Worm (Caenorhabditis elegans) whole organism, young adult: ENCODE results near the gene M163.5.

Experiments used
- B0336.3 ChIP-seq: fragments of 200-800 bp; sonication (Bioruptor generic); IDR thresholded peaks from 2 replicates; pipeline ENCODE4 v1.3.6; 2022; ENCODE audit warnings: missing genetic modification characterization, missing compliant biosample characterization
- D2030.7 ChIP-seq: fragments of 200-800 bp; sonication (Bioruptor generic); IDR thresholded peaks from 2 replicates; pipeline ENCODE4 v1.3.6; 2022; ENCODE audit warnings: missing genetic modification reagents, missing genetic modification characterization, missing compliant biosample characterization
- F23B12.7 ChIP-seq: sonication (generic microtip); optimal IDR thresholded peaks from 2 replicates; lab custom pipeline; 2017; ENCODE audit warnings: missing genetic modification characterization, mild to moderate bottlenecking, missing compliant biosample characterization, antibody characterized with exemption, moderate library complexity; ENCODE audit not compliant: insufficient read depth
- F39B2.1 ChIP-seq: fragments of 200-800 bp; sonication (Bioruptor generic); IDR thresholded peaks from 2 replicates; pipeline ENCODE4 v1.3.6; 2022; ENCODE audit warnings: missing genetic modification reagents, missing genetic modification characterization, missing compliant biosample characterization
- F52B5.7 ChIP-seq: sonication (generic microtip); optimal IDR thresholded peaks from 2 replicates; lab custom pipeline; 2016; ENCODE audit warnings: mild to moderate bottlenecking, missing genetic modification characterization, missing compliant biosample characterization
- F57A8.1 ChIP-seq: fragments of 200-800 bp; sonication (Bioruptor generic); optimal IDR thresholded peaks from 2 replicates; lab custom pipeline; 2018; ENCODE audit warnings: mild to moderate bottlenecking, missing genetic modification characterization, moderate library complexity, missing compliant biosample characterization
- K11D2.4 ChIP-seq: fragments of 200-800 bp; sonication (Bioruptor generic); IDR thresholded peaks from 2 replicates; pipeline ENCODE4 v1.3.6; 2022; ENCODE audit warnings: missing genetic modification reagents, missing genetic modification characterization, missing compliant biosample characterization
- K12H6.12 ChIP-seq: fragments of 200-800 bp; sonication (Bioruptor generic); optimal IDR thresholded peaks from 2 replicates; lab custom pipeline; 2018; ENCODE audit warnings: mild to moderate bottlenecking, missing genetic modification characterization, missing compliant biosample characterization
- Y53G8AR.9 ChIP-seq: fragments of 200-800 bp; sonication (Bioruptor generic); conservative IDR thresholded peaks from 2 replicates; pipeline ENCODE4 v1.3.6; 2022; ENCODE audit warnings: missing genetic modification reagents, missing genetic modification characterization, missing compliant biosample characterization
- attf-5 ChIP-seq: fragments of 200-800 bp; sonication (Bioruptor generic); optimal IDR thresholded peaks from 2 replicates; lab custom pipeline; 2018; ENCODE audit warnings: mild to moderate bottlenecking, missing genetic modification characterization, missing compliant biosample characterization
- bed-2 ChIP-seq: fragments of 200-800 bp; sonication (Bioruptor generic); IDR thresholded peaks from 2 replicates; pipeline ENCODE4 v1.3.6; 2022; ENCODE audit warnings: missing genetic modification reagents, missing genetic modification characterization, missing compliant biosample characterization
- ccch-3 ChIP-seq: fragments of 200-800 bp; sonication (Bioruptor generic); optimal IDR thresholded peaks from 2 replicates; lab custom pipeline; 2018; ENCODE audit warnings: mild to moderate bottlenecking, missing genetic modification characterization, missing compliant biosample characterization
- cebp-1 ChIP-seq, 2 experiments: fragments of 200-800 bp in 1 of 2; sonication (Bioruptor generic) in 1 of 2; sonication (generic microtip) in 1 of 2; IDR thresholded peaks in 1 of 2; optimal IDR thresholded peaks in 1 of 2; 2 replicates each; pipeline versions ENCODE4 v1.3.6 to Lab custom; 2017 to 2022; ENCODE audit warnings: missing compliant biosample characterization in 2 of 2, missing genetic modification characterization in 2 of 2, mild to moderate bottlenecking in 1 of 2, missing genetic modification reagents in 1 of 2, moderate library complexity in 1 of 2
- ceh-100 ChIP-seq: fragments of 200-800 bp; sonication (Bioruptor generic); IDR thresholded peaks from 2 replicates; pipeline ENCODE4 v1.3.6; 2022; ENCODE audit warnings: missing genetic modification reagents, missing genetic modification characterization, missing compliant biosample characterization
- ceh-27 ChIP-seq: fragments of 200-800 bp; sonication (Bioruptor generic); optimal IDR thresholded peaks from 2 replicates; lab custom pipeline; 2018; ENCODE audit warnings: mild to moderate bottlenecking, missing genetic modification characterization, moderate library complexity, missing compliant biosample characterization
- ceh-79 ChIP-seq: sonication (generic microtip); optimal IDR thresholded peaks from 2 replicates; lab custom pipeline; 2017; ENCODE audit warnings: mild to moderate bottlenecking, missing genetic modification characterization, missing compliant biosample characterization
- ceh-91 ChIP-seq: fragments of 200-800 bp; sonication (Bioruptor generic); IDR thresholded peaks from 2 replicates; pipeline ENCODE4 v1.3.6; 2022; ENCODE audit warnings: missing genetic modification reagents, missing genetic modification characterization, missing compliant biosample characterization
- dpl-1 ChIP-seq: fragments of 150-350 bp; optimal IDR thresholded peaks from 2 replicates; lab custom pipeline; 2014; ENCODE audit warnings: missing biosample characterization, missing genetic modification reagents, missing genetic modification characterization
- efl-1 ChIP-seq: fragments of 150-350 bp; optimal IDR thresholded peaks from 2 replicates; lab custom pipeline; 2014; ENCODE audit warnings: missing biosample characterization, missing genetic modification reagents, missing genetic modification characterization
- egl-18 ChIP-seq: fragments of 200-800 bp; sonication (Bioruptor generic); IDR thresholded peaks from 2 replicates; pipeline ENCODE4 v1.3.6; 2022; ENCODE audit warnings: missing genetic modification reagents, missing genetic modification characterization, missing compliant biosample characterization
- egl-44 ChIP-seq: fragments of 200-800 bp; sonication (Bioruptor generic); IDR thresholded peaks from 2 replicates; pipeline ENCODE4 v1.3.6; 2022; ENCODE audit warnings: missing genetic modification reagents, missing genetic modification characterization, missing compliant biosample characterization
- egrh-3 ChIP-seq: fragments of 200-800 bp; sonication (Bioruptor generic); IDR thresholded peaks from 2 replicates; pipeline ENCODE4 v1.3.6; 2022; ENCODE audit warnings: missing genetic modification reagents, missing genetic modification characterization, missing compliant biosample characterization
- ekl-4 ChIP-seq: fragments of 200-800 bp; sonication (Bioruptor generic); IDR thresholded peaks from 2 replicates; pipeline ENCODE4 v1.3.6; 2022; ENCODE audit warnings: missing genetic modification reagents, missing genetic modification characterization, missing compliant biosample characterization
- gei-17 ChIP-seq: fragments of 200-800 bp; sonication (Bioruptor generic); optimal IDR thresholded peaks from 2 replicates; lab custom pipeline; 2018; ENCODE audit warnings: mild to moderate bottlenecking, missing genetic modification characterization, missing compliant biosample characterization
- lag-1 ChIP-seq: fragments of 200-800 bp; sonication (Bioruptor generic); IDR thresholded peaks from 2 replicates; pipeline ENCODE4 v1.3.6; 2022; ENCODE audit warnings: missing genetic modification reagents, missing genetic modification characterization, missing compliant biosample characterization
- lin-40 ChIP-seq: sonication (generic microtip); optimal IDR thresholded peaks from 2 replicates; lab custom pipeline; 2016; ENCODE audit warnings: missing genetic modification characterization, mild to moderate bottlenecking, missing compliant biosample characterization, missing genotype, missing genetic modification reagents
- lin-54 ChIP-seq: fragments of 200-800 bp; sonication (Bioruptor generic); optimal IDR thresholded peaks from 2 replicates; lab custom pipeline; 2018; ENCODE audit warnings: mild to moderate bottlenecking, missing genetic modification characterization, missing compliant biosample characterization
- lir-1 ChIP-seq: fragments of 200-800 bp; sonication (Bioruptor generic); conservative IDR thresholded peaks from 2 replicates; pipeline ENCODE4 v1.3.6; 2022; ENCODE audit warnings: missing genetic modification reagents, missing genetic modification characterization, missing compliant biosample characterization
- lsy-27 ChIP-seq: sonication (generic microtip); optimal IDR thresholded peaks from 2 replicates; lab custom pipeline; 2017; ENCODE audit warnings: missing genetic modification characterization, mild to moderate bottlenecking, missing compliant biosample characterization, antibody characterized with exemption, missing genotype, borderline replicate concordance; ENCODE audit not compliant: insufficient read depth
- madf-3 ChIP-seq: fragments of 200-800 bp; sonication (Bioruptor generic); IDR thresholded peaks from 2 replicates; pipeline ENCODE4 v1.3.6; 2022; ENCODE audit warnings: missing genetic modification reagents, missing genetic modification characterization, missing compliant biosample characterization
- madf-6 ChIP-seq: fragments of 200-800 bp; sonication (Bioruptor generic); IDR thresholded peaks from 2 replicates; pipeline ENCODE4 v1.3.6; 2022; ENCODE audit warnings: missing genetic modification reagents, missing genetic modification characterization, missing compliant biosample characterization
- mcd-1 ChIP-seq: fragments of 200-800 bp; sonication (Bioruptor generic); IDR thresholded peaks from 2 replicates; pipeline ENCODE4 v1.3.6; 2022; ENCODE audit warnings: missing genetic modification reagents, missing genetic modification characterization, missing compliant biosample characterization
- mes-4 ChIP-seq: sonication (generic microtip); optimal IDR thresholded peaks from 2 replicates; lab custom pipeline; 2016; ENCODE audit warnings: missing genotype, missing genetic modification characterization, missing compliant biosample characterization
- nfya-1 ChIP-seq: sonication (generic microtip); optimal IDR thresholded peaks from 2 replicates; lab custom pipeline; 2017; ENCODE audit warnings: antibody characterized with exemption, missing compliant biosample characterization, missing genetic modification characterization, borderline replicate concordance; ENCODE audit not compliant: insufficient read depth
- nfyb-1 ChIP-seq: fragments of 200-800 bp; sonication (Bioruptor generic); IDR thresholded peaks from 2 replicates; pipeline ENCODE4 v1.3.6; 2022; ENCODE audit warnings: missing genetic modification reagents, missing genetic modification characterization, missing compliant biosample characterization
- nhr-27 ChIP-seq: fragments of 200-800 bp; sonication (Bioruptor generic); optimal IDR thresholded peaks from 2 replicates; lab custom pipeline; 2018; ENCODE audit warnings: mild to moderate bottlenecking, missing genetic modification characterization, moderate library complexity, missing compliant biosample characterization
- nhr-90 ChIP-seq: sonication (generic microtip); optimal IDR thresholded peaks from 2 replicates; lab custom pipeline; 2016; ENCODE audit warnings: missing genotype, mild to moderate bottlenecking, missing genetic modification characterization, missing compliant biosample characterization
- pbrm-1 ChIP-seq: fragments of 200-800 bp; sonication (Bioruptor generic); IDR thresholded peaks from 2 replicates; pipeline ENCODE4 v1.3.6; 2022; ENCODE audit warnings: missing genetic modification reagents, missing genetic modification characterization, missing compliant biosample characterization
- repo-1 ChIP-seq: sonication (generic microtip); optimal IDR thresholded peaks from 2 replicates; lab custom pipeline; 2017; ENCODE audit warnings: mild to moderate bottlenecking, missing genetic modification characterization, missing compliant biosample characterization
- sdz-38 ChIP-seq: sonication (generic microtip); optimal IDR thresholded peaks from 2 replicates; lab custom pipeline; 2016; ENCODE audit warnings: missing genotype, missing genetic modification characterization, missing compliant biosample characterization
- snpc-1.1 ChIP-seq: sonication (generic microtip); optimal IDR thresholded peaks from 2 replicates; lab custom pipeline; 2017; ENCODE audit warnings: missing genetic modification characterization, mild to moderate bottlenecking, missing compliant biosample characterization, antibody characterized with exemption, moderate library complexity, missing genotype, missing genetic modification reagents; ENCODE audit not compliant: insufficient read depth
- sptf-2 ChIP-seq: fragments of 200-800 bp; sonication (Bioruptor generic); optimal IDR thresholded peaks from 2 replicates; lab custom pipeline; 2018; ENCODE audit warnings: mild to moderate bottlenecking, missing genetic modification characterization, missing compliant biosample characterization
- tbx-9 ChIP-seq: sonication (generic microtip); optimal IDR thresholded peaks from 2 replicates; lab custom pipeline; 2016; ENCODE audit warnings: borderline replicate concordance, missing genetic modification characterization, inconsistent platforms, missing compliant biosample characterization
- tlf-1 ChIP-seq: fragments of 200-800 bp; sonication (Bioruptor generic); optimal IDR thresholded peaks from 2 replicates; lab custom pipeline; 2018; ENCODE audit warnings: mild to moderate bottlenecking, missing genetic modification characterization, missing compliant biosample characterization
- unc-130 ChIP-seq: sonication (generic microtip); optimal IDR thresholded peaks from 2 replicates; lab custom pipeline; 2016; ENCODE audit warnings: missing genetic modification reagents, missing genetic modification characterization, missing compliant biosample characterization
- xnd-1 ChIP-seq: sonication (generic microtip); optimal IDR thresholded peaks from 2 replicates; lab custom pipeline; 2016; ENCODE audit warnings: missing genotype, missing genetic modification reagents, missing genetic modification characterization, missing compliant biosample characterization
- zim-3 ChIP-seq: sonication (generic microtip); optimal IDR thresholded peaks from 2 replicates; lab custom pipeline; 2017; ENCODE audit warnings: mild to moderate bottlenecking, missing genetic modification characterization, moderate library complexity, missing compliant biosample characterization

Gene M163.5

ce11 chrX:14500422-14501058 lies 26.7 kb downstream of the M163.5 start (continued):
- TF ChIP-seq ceh-100 (no peak), nhr-90 (peak; percentile 40), zim-3 (tag; lab: Kevin White, UChicago) (no peak), egl-44 (GFP tag; lab: Robert Waterston, UW) (no peak), cebp-1 (GFP tag; IDR thresholded peaks at IDR 0.05; lab: Robert Waterston, UW) (no peak), cebp-1 (tag; optimal IDR thresholded peaks at IDR 0.05; lab: Kevin White, UChicago) (peak; percentile 50), ekl-4 (GFP tag; lab: Robert Waterston, UW) (no peak), gei-17 (GFP tag; lab: Kevin White, UChicago) (peak; percentile 19), ceh-91 (GFP tag; lab: Robert Waterston, UW) (no peak), efl-1 (GFP tag; lab: Kevin White, UChicago) (no peak), madf-3 (no peak), K11D2.4 (GFP tag; lab: Robert Waterston, UW) (no peak), lsy-27 (no peak), K12H6.12 (tag; lab: Kevin White, UChicago) (no peak), ceh-27 (GFP tag; lab: Kevin White, UChicago) (no peak), madf-6 (GFP tag; lab: Robert Waterston, UW) (no peak), Y53G8AR.9 (GFP tag; lab: Robert Waterston, UW) (no peak), mcd-1 (GFP tag; lab: Robert Waterston, UW) (no peak), sdz-38 (no peak), pbrm-1 (GFP tag; lab: Robert Waterston, UW) (no peak), nfyb-1 (GFP tag; lab: Robert Waterston, UW) (no peak), nfya-1 (no peak), tbx-9 (tag; lab: Kevin White, UChicago) (no peak), sptf-2 (GFP tag; lab: Kevin White, UChicago) (no peak), egrh-3 (GFP tag; lab: Robert Waterston, UW) (no peak), lir-1 (GFP tag; lab: Robert Waterston, UW) (no peak), F39B2.1 (GFP tag; lab: Robert Waterston, UW) (no peak), egl-18 (GFP tag; lab: Robert Waterston, UW) (no peak), tlf-1 (peak; percentile 72), mes-4 (tag; lab: Kevin White, UChicago) (no peak), repo-1 (tag; lab: Kevin White, UChicago) (no peak), attf-5 (GFP tag; lab: Kevin White, UChicago) (no peak), dpl-1 (GFP tag; lab: Kevin White, UChicago) (no peak), lin-40 (tag; lab: Kevin White, UChicago) (peak; percentile 69), D2030.7 (GFP tag; lab: Robert Waterston, UW) (no peak), xnd-1 (no peak), F57A8.1 (GFP tag; lab: Kevin White, UChicago) (no peak), bed-2 (no peak), lin-54 (GFP tag; lab: Kevin White, UChicago) (no peak), F52B5.7 (tag; lab: Kevin White, UChicago) (no peak), ccch-3 (no peak), B0336.3 (GFP tag; lab: Robert Waterston, UW) (peak; percentile 51; the same call in 1 of the 2 replicates), snpc-1.1 (no peak), lag-1 (GFP tag; lab: Robert Waterston, UW) (no peak), F23B12.7 (no peak), ceh-79 (tag; lab: Kevin White, UChicago) (no peak), nhr-27 (tag; lab: Kevin White, UChicago) (no peak), unc-130 (GFP tag; lab: Kevin White, UChicago) (no peak)
